Worm (Caenorhabditis elegans) whole organism, L2 larva: ENCODE data around the gene str-256.

Source experiments
- C34F6.9 ChIP-seq: fragments of 150-350 bp; optimal IDR thresholded peaks from 2 replicates; lab custom pipeline; 2014; ENCODE audit warnings: missing biosample characterization, missing genetic modification characterization
- F13H6.1 ChIP-seq: sonication (generic microtip); optimal IDR thresholded peaks from 2 replicates; lab custom pipeline; 2016; ENCODE audit warnings: missing genetic modification characterization, missing compliant biosample characterization
- R02D3.7 ChIP-seq: fragments of 150-350 bp; optimal IDR thresholded peaks from 2 replicates; lab custom pipeline; 2014; ENCODE audit warnings: missing biosample characterization, missing genetic modification characterization
- Y55F3AM.14 ChIP-seq: fragments of 200-800 bp; sonication (Bioruptor generic); optimal IDR thresholded peaks from 2 replicates; lab custom pipeline; 2018; ENCODE audit warnings: mild to moderate bottlenecking, missing genetic modification characterization, missing compliant biosample characterization
- ZK546.5 ChIP-seq: sonication (generic microtip); optimal IDR thresholded peaks from 2 replicates; lab custom pipeline; 2017; ENCODE audit warnings: missing biosample characterization, missing genetic modification characterization
- alr-1 ChIP-seq: fragments of 150-350 bp; optimal IDR thresholded peaks from 2 replicates; lab custom pipeline; 2014; ENCODE audit warnings: missing biosample characterization, missing genetic modification characterization
- aly-2 ChIP-seq: fragments of 150-350 bp; optimal IDR thresholded peaks from 2 replicates; lab custom pipeline; 2014; ENCODE audit warnings: missing biosample characterization, missing genetic modification characterization
- ama-1 ChIP-seq: fragments of 150-350 bp; optimal IDR thresholded peaks from 2 replicates; lab custom pipeline; 2018; ENCODE audit warnings: inconsistent platforms
- blmp-1 ChIP-seq: sonication (generic microtip); optimal IDR thresholded peaks from 2 replicates; lab custom pipeline; 2017; ENCODE audit warnings: missing genetic modification characterization, mild to moderate bottlenecking, missing compliant biosample characterization, antibody characterized with exemption, moderate library complexity; ENCODE audit not compliant: insufficient read depth
- ceh-16 ChIP-seq: fragments of 150-350 bp; optimal IDR thresholded peaks from 2 replicates; lab custom pipeline; 2014; ENCODE audit warnings: missing biosample characterization, missing genetic modification characterization
- ceh-82 ChIP-seq: fragments of 150-350 bp; optimal IDR thresholded peaks from 2 replicates; lab custom pipeline; 2014; ENCODE audit warnings: missing biosample characterization, missing genetic modification characterization
- crh-2 ChIP-seq: sonication (generic microtip); optimal IDR thresholded peaks from 2 replicates; lab custom pipeline; 2017; ENCODE audit warnings: missing biosample characterization, missing genetic modification characterization
- dmd-4 ChIP-seq: sonication (generic microtip); optimal IDR thresholded peaks from 2 replicates; lab custom pipeline; 2017; ENCODE audit warnings: missing biosample characterization, missing genetic modification characterization
- egl-27 ChIP-seq: sonication (generic microtip); optimal IDR thresholded peaks from 3 replicates; lab custom pipeline; 2017; ENCODE audit warnings: missing biosample characterization, missing genetic modification reagents, missing genetic modification characterization
- elt-1 ChIP-seq: fragments of 150-350 bp; optimal IDR thresholded peaks from 2 replicates; lab custom pipeline; 2014; ENCODE audit warnings: missing biosample characterization, missing genetic modification characterization
- elt-3 ChIP-seq: sonication (generic microtip); optimal IDR thresholded peaks from 2 replicates; lab custom pipeline; 2017; ENCODE audit warnings: missing biosample characterization, missing genetic modification characterization
- fos-1 ChIP-seq: fragments of 150-350 bp; optimal IDR thresholded peaks from 2 replicates; lab custom pipeline; 2014; ENCODE audit warnings: missing biosample characterization, missing genetic modification characterization
- gmeb-1 ChIP-seq: fragments of 150-350 bp; optimal IDR thresholded peaks from 2 replicates; lab custom pipeline; 2014; ENCODE audit warnings: missing biosample characterization, missing genetic modification characterization
- lin-11 ChIP-seq: fragments of 150-350 bp; sonication (generic microtip); optimal IDR thresholded peaks from 2 replicates; lab custom pipeline; 2014; ENCODE audit warnings: missing biosample characterization, missing genetic modification characterization, inconsistent platforms, mixed read lengths
- lin-13 ChIP-seq: fragments of 150-350 bp; optimal IDR thresholded peaks from 2 replicates; lab custom pipeline; 2014; ENCODE audit warnings: missing biosample characterization, missing genetic modification reagents, missing genetic modification characterization
- lin-39 ChIP-seq: fragments of 150-350 bp; optimal IDR thresholded peaks from 2 replicates; lab custom pipeline; 2014; ENCODE audit warnings: missing biosample characterization, missing genetic modification reagents, missing genetic modification characterization
- lsy-2 ChIP-seq, 2 experiments: fragments of 150-350 bp in 1 of 2; sonication (generic microtip) in 1 of 2; optimal IDR thresholded peaks; 2 replicates each; lab custom pipeline; 2014 to 2017; ENCODE audit warnings: missing biosample characterization in 2 of 2, missing genetic modification characterization in 2 of 2
- mab-5 ChIP-seq: fragments of 150-350 bp; optimal IDR thresholded peaks from 2 replicates; lab custom pipeline; 2014; ENCODE audit warnings: missing biosample characterization, missing genetic modification characterization
- mbf-1 ChIP-seq: sonication (generic microtip); optimal IDR thresholded peaks from 2 replicates; lab custom pipeline; 2017; ENCODE audit warnings: missing biosample characterization, missing genetic modification characterization
- mdl-1 ChIP-seq, 2 experiments: fragments of 150-350 bp in 1 of 2; sonication (generic microtip) in 1 of 2; optimal IDR thresholded peaks; 2 replicates each; lab custom pipeline; 2017; ENCODE audit warnings: missing biosample characterization in 2 of 2, missing genetic modification characterization in 2 of 2
- nhr-11 ChIP-seq: fragments of 150-350 bp; optimal IDR thresholded peaks from 2 replicates; lab custom pipeline; 2014; ENCODE audit warnings: missing biosample characterization, missing genetic modification characterization
- nhr-12 ChIP-seq: fragments of 150-350 bp; optimal IDR thresholded peaks from 2 replicates; lab custom pipeline; 2014; ENCODE audit warnings: missing biosample characterization, missing genetic modification characterization
- nhr-129 ChIP-seq: fragments of 150-350 bp; optimal IDR thresholded peaks from 2 replicates; lab custom pipeline; 2014; ENCODE audit warnings: missing biosample characterization, missing genetic modification characterization
- nhr-21 ChIP-seq: fragments of 150-350 bp; optimal IDR thresholded peaks from 2 replicates; lab custom pipeline; 2014; ENCODE audit warnings: missing biosample characterization, missing genetic modification characterization
- nhr-23 ChIP-seq: fragments of 150-350 bp; optimal IDR thresholded peaks from 2 replicates; lab custom pipeline; 2014; ENCODE audit warnings: missing biosample characterization, missing genetic modification reagents, missing genetic modification characterization
- nhr-237 ChIP-seq: fragments of 150-350 bp; optimal IDR thresholded peaks from 2 replicates; lab custom pipeline; 2014; ENCODE audit warnings: missing biosample characterization, missing genetic modification characterization
- nhr-25 ChIP-seq: fragments of 150-350 bp; sonication (generic microtip); optimal IDR thresholded peaks from 3 replicates; lab custom pipeline; 2014; ENCODE audit warnings: missing biosample characterization, missing genetic modification characterization
- nhr-6 ChIP-seq: fragments of 150-350 bp; optimal IDR thresholded peaks from 2 replicates; lab custom pipeline; 2014; ENCODE audit warnings: missing biosample characterization, missing genetic modification characterization
- nhr-77 ChIP-seq: fragments of 150-350 bp; optimal IDR thresholded peaks from 2 replicates; lab custom pipeline; 2014; ENCODE audit warnings: missing biosample characterization, missing genetic modification characterization
- peb-1 ChIP-seq: fragments of 150-350 bp; optimal IDR thresholded peaks from 2 replicates; lab custom pipeline; 2014; ENCODE audit warnings: missing biosample characterization, missing genetic modification characterization
- sem-4 ChIP-seq: fragments of 150-350 bp; optimal IDR thresholded peaks from 2 replicates; lab custom pipeline; 2014; ENCODE audit warnings: missing biosample characterization, missing genetic modification reagents, missing genetic modification characterization
- skn-1 ChIP-seq: sonication (generic microtip); optimal IDR thresholded peaks from 2 replicates; lab custom pipeline; 2017; ENCODE audit warnings: missing biosample characterization, missing genetic modification characterization
- sma-3 ChIP-seq: sonication (generic microtip); optimal IDR thresholded peaks from 2 replicates; lab custom pipeline; 2016; ENCODE audit warnings: missing genetic modification reagents, missing genetic modification characterization, missing compliant biosample characterization
- sma-9 ChIP-seq, 2 experiments: fragments of 150-350 bp in 1 of 2; sonication (generic microtip) in 1 of 2; optimal IDR thresholded peaks; 2 replicates each; lab custom pipeline; 2014 to 2016; ENCODE audit warnings: missing genetic modification characterization in 2 of 2, mild to moderate bottlenecking in 1 of 2, missing biosample characterization in 1 of 2, missing compliant biosample characterization in 1 of 2, missing genetic modification reagents in 1 of 2, moderate library complexity in 1 of 2
- snpc-4 ChIP-seq: fragments of 150-350 bp; optimal IDR thresholded peaks from 2 replicates; lab custom pipeline; 2014; ENCODE audit warnings: missing biosample characterization, missing genetic modification characterization
- unc-39 ChIP-seq: fragments of 150-350 bp; optimal IDR thresholded peaks from 2 replicates; lab custom pipeline; 2014; ENCODE audit warnings: missing biosample characterization, missing genetic modification characterization
- unc-55 ChIP-seq: fragments of 150-350 bp; sonication (generic microtip); optimal IDR thresholded peaks from 3 replicates; lab custom pipeline; 2014; ENCODE audit warnings: missing biosample characterization, missing genetic modification reagents, missing genetic modification characterization
- unc-62 ChIP-seq: fragments of 150-350 bp; optimal IDR thresholded peaks from 2 replicates; lab custom pipeline; 2014; ENCODE audit warnings: missing biosample characterization, missing genetic modification reagents, missing genetic modification characterization
- zag-1 ChIP-seq: fragments of 150-350 bp; optimal IDR thresholded peaks from 2 replicates; lab custom pipeline; 2014; ENCODE audit warnings: missing biosample characterization, missing genetic modification characterization
- ztf-1 ChIP-seq: fragments of 200-800 bp; sonication (Bioruptor generic); conservative IDR thresholded peaks from 2 replicates; pipeline ENCODE4 v1.3.6; 2022; ENCODE audit warnings: missing genetic modification characterization, missing compliant biosample characterization
- ztf-11 ChIP-seq: sonication (generic microtip); optimal IDR thresholded peaks from 2 replicates; lab custom pipeline; 2017; ENCODE audit warnings: missing biosample characterization, missing genetic modification characterization
- ztf-4 ChIP-seq: fragments of 150-350 bp; optimal IDR thresholded peaks from 2 replicates; lab custom pipeline; 2014; ENCODE audit warnings: missing biosample characterization, missing genetic modification characterization

Gene str-256

ce11 chrV:465355-465754 is 35.8 kb downstream of the str-256 start:
- peak; percentile 25 for TF ChIP-seq sma-9 (GFP tag; optimal IDR thresholded peaks at IDR 0.05; lab: Kevin White, UChicago)
- no peak for TF ChIP-seq sma-9 (tag; optimal IDR thresholded peaks at IDR 0.05; lab: Kevin White, UChicago)
- no peak for TF ChIP-seq unc-39 (tag; lab: Kevin White, UChicago)
- TF ChIP-seq blmp-1 (tag; lab: Kevin White, UChicago): peak; percentile 33

ce11 chrV:464800-465199 is 36.3 kb downstream of the str-256 start, which contains the start of gene nhr-201:
Gene nhr-201, plus strand, starts transcription at chrV:464828.
- TF ChIP-seq R02D3.7 (no peak), elt-3 (no peak), sma-9 (GFP tag; optimal IDR thresholded peaks at IDR 0.05; lab: Kevin White, UChicago) (peak; percentile 44), sma-9 (tag; optimal IDR thresholded peaks at IDR 0.05; lab: Kevin White, UChicago) (no peak), sma-3 (no peak), lin-11 (tag; lab: Kevin White, UChicago) (no peak), fos-1 (tag; lab: Kevin White, UChicago) (no peak), nhr-23 (tag; lab: Kevin White, UChicago) (no peak), crh-2 (tag; lab: Kevin White, UChicago) (peak; percentile 49)

- TF ChIP-seq mdl-1 (tag; optimal IDR thresholded peaks at IDR 0.05; lab: Kevin White, UChicago) (no peak), egl-27 (tag; lab: Kevin White, UChicago) (no peak), lsy-2 (tag; optimal IDR thresholded peaks at IDR 0.05; lab: Kevin White, UChicago) (no peak), blmp-1 (tag; lab: Kevin White, UChicago) (no peak), skn-1 (tag; lab: Kevin White, UChicago) (no peak), nhr-77 (no peak), nhr-237 (tag; lab: Kevin White, UChicago) (no peak), ztf-4 (tag; lab: Kevin White, UChicago) (no peak), ceh-16 (no peak), snpc-4 (tag; lab: Kevin White, UChicago) (no peak), ztf-11 (tag; lab: Kevin White, UChicago) (no peak), unc-55 (GFP tag; lab: Kevin White, UChicago) (no peak), ztf-1 (no peak), unc-62 (GFP tag; lab: Kevin White, UChicago) (no peak), sem-4 (no peak), dmd-4 (tag; lab: Kevin White, UChicago) (no peak), nhr-6 (no peak), nhr-11 (no peak), ZK546.5 (tag; lab: Kevin White, UChicago) (no peak), nhr-25 (tag; lab: Kevin White, UChicago) (peak; percentile 34), unc-39 (tag; lab: Kevin White, UChicago) (no peak), C34F6.9 (tag; lab: Kevin White, UChicago) (no peak), mab-5 (no peak), mbf-1 (no peak), nhr-21 (tag; lab: Kevin White, UChicago) (no peak), alr-1 (tag; lab: Kevin White, UChicago) (no peak), F13H6.1 (peak; percentile 4), aly-2 (tag; lab: Kevin White, UChicago) (no peak), zag-1 (tag; lab: Kevin White, UChicago) (no peak), gmeb-1 (tag; lab: Kevin White, UChicago) (peak; percentile 12), lin-11 (tag; lab: Kevin White, UChicago) (no peak), Y55F3AM.14 (GFP tag; lab: Kevin White, UChicago) (no peak), sma-3 (no peak), fos-1 (tag; lab: Kevin White, UChicago) (peak; percentile 52), nhr-12 (tag; lab: Kevin White, UChicago) (no peak), ama-1 (no peak), elt-3 (no peak), lin-39 (tag; lab: Kevin White, UChicago) (no peak), crh-2 (tag; lab: Kevin White, UChicago) (peak; percentile 65), elt-1 (tag; lab: Kevin White, UChicago) (no peak), nhr-129 (peak; percentile 68), sma-9 (GFP tag; optimal IDR thresholded peaks at IDR 0.05; lab: Kevin White, UChicago) (peak; percentile 83), sma-9 (tag; optimal IDR thresholded peaks at IDR 0.05; lab: Kevin White, UChicago) (no peak), lin-13 (GFP tag; lab: Kevin White, UChicago) (no peak), R02D3.7 (no peak), ceh-82 (tag; lab: Kevin White, UChicago) (no peak), peb-1 (tag; lab: Kevin White, UChicago) (no peak)
Observed at ce11 chrV:462263-462662, 38.9 kb downstream of the str-256 start, which contains the start of gene nhr-202. Gene nhr-202, plus strand, starts transcription at chrV:462588.
